Worm (Caenorhabditis elegans) whole organism, early embryonic: ENCODE results near the gene F14H12.6.
"Not testable (repeated sequence)": the region's sequence is repeated elsewhere in the genome, so short reads cannot be mapped to it uniquely, and the experiment has no call there.

Source experiments
- B0310.2 ChIP-seq: sonication (generic microtip); optimal IDR thresholded peaks from 2 replicates; lab custom pipeline; 2016; ENCODE audit warnings: mild to moderate bottlenecking, missing genetic modification characterization, missing compliant biosample characterization
- F13C5.2 ChIP-seq: sonication (generic microtip); optimal IDR thresholded peaks from 2 replicates; lab custom pipeline; 2017; ENCODE audit warnings: mild to moderate bottlenecking, missing genetic modification characterization, inconsistent platforms, missing compliant biosample characterization
- aly-1 ChIP-seq: sonication (generic microtip); optimal IDR thresholded peaks from 2 replicates; lab custom pipeline; 2016; ENCODE audit warnings: missing genetic modification characterization, missing compliant biosample characterization
- ama-1 ChIP-seq: fragments of 150-350 bp; optimal IDR thresholded peaks from 2 replicates; lab custom pipeline; 2014
- ceh-13 ChIP-seq: fragments of 200-800 bp; sonication (Bioruptor generic); optimal IDR thresholded peaks from 2 replicates; lab custom pipeline; 2018; ENCODE audit warnings: mild to moderate bottlenecking, missing genetic modification characterization, missing compliant biosample characterization
- ceh-36 ChIP-seq: sonication (generic microtip); optimal IDR thresholded peaks from 2 replicates; lab custom pipeline; 2016; ENCODE audit warnings: missing genetic modification characterization, inconsistent platforms, missing compliant biosample characterization
- flt-1 ChIP-seq: fragments of 200-800 bp; sonication (Bioruptor generic); IDR thresholded peaks from 2 replicates; pipeline ENCODE4 v1.3.6; 2022; ENCODE audit warnings: missing genetic modification characterization, missing compliant biosample characterization
- hmg-4 ChIP-seq: fragments of 200-800 bp; sonication (Bioruptor generic); optimal IDR thresholded peaks from 2 replicates; lab custom pipeline; 2018; ENCODE audit warnings: mild to moderate bottlenecking, missing genetic modification characterization, missing compliant biosample characterization
- hnd-1 ChIP-seq: sonication (generic microtip); optimal IDR thresholded peaks from 2 replicates; lab custom pipeline; 2016; ENCODE audit warnings: missing genetic modification characterization, missing compliant biosample characterization
- pes-1 ChIP-seq: fragments of 200-800 bp; sonication (Bioruptor generic); IDR thresholded peaks from 2 replicates; pipeline ENCODE4 v1.3.6; 2022; ENCODE audit warnings: missing genetic modification reagents, missing genetic modification characterization, missing compliant biosample characterization
- scrt-1 ChIP-seq: fragments of 200-800 bp; sonication (Bioruptor generic); IDR thresholded peaks from 2 replicates; pipeline ENCODE4 v1.3.6; 2022; ENCODE audit warnings: missing genetic modification characterization, missing compliant biosample characterization
- sea-1 ChIP-seq: fragments of 200-800 bp; sonication (Bioruptor generic); conservative IDR thresholded peaks from 2 replicates; pipeline ENCODE4 v1.3.6; 2022; ENCODE audit warnings: missing genetic modification characterization, missing compliant biosample characterization
- tbx-11 ChIP-seq: fragments of 200-800 bp; sonication (Bioruptor generic); IDR thresholded peaks from 2 replicates; pipeline ENCODE4 v1.3.6; 2022; ENCODE audit warnings: missing genetic modification characterization, missing compliant biosample characterization
- tra-4 ChIP-seq: sonication (generic microtip); optimal IDR thresholded peaks from 2 replicates; lab custom pipeline; 2017; ENCODE audit warnings: missing genetic modification characterization, missing compliant biosample characterization

DNA sequence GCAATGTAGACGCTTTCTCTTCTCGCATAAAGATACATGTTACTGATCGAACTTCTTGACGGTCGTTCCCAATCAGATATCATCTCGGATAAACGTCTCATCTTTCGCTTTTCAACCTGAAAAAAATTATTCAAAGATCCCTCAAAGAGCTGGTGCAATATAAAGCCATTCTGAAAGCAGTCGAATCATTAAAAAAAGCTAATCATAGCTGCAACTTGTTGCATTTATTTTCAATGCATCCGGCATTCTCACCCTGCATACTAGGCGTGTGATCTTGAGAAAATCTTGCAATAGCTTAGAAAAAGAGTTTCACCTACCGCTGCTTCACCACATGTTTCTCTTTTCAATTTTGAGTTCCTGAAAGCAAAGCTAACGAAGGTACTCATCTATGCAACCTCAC lies 25.1 kb downstream of the F14H12.6 start, which contains the start of gene C24A8.6:
- TF ChIP-seq pes-1 (GFP tag; lab: Robert Waterston, UW); flt-1 (GFP tag; lab: Robert Waterston, UW); tra-4 (tag; lab: Kevin White, UChicago); sea-1 (GFP tag; lab: Robert Waterston, UW); scrt-1 (GFP tag; lab: Robert Waterston, UW); hmg-4; hnd-1; tbx-11 (GFP tag; lab: Robert Waterston, UW); ama-1; B0310.2 (tag; lab: Kevin White, UChicago); ceh-13 (GFP tag; lab: Kevin White, UChicago); ceh-36 (tag; lab: Kevin White, UChicago); F13C5.2 (tag; lab: Kevin White, UChicago); aly-1 (tag; lab: Kevin White, UChicago): not testable (repeated sequence)
